Fruit fly (Drosophila melanogaster) whole organism, wandering third instar larva: ENCODE measurements around the gene CG14275.

Source experiments
- Dfd ChIP-seq: fragments of >200 bp; optimal IDR thresholded peaks from 2 replicates; lab custom pipeline; 2017; ENCODE audit warnings: missing biosample characterization, missing genetic modification characterization
- Dif ChIP-seq: fragments of 200-275, 200-300 bp; sonication (Bioruptor generic); optimal IDR thresholded peaks from 2 replicates; lab custom pipeline; 2018; ENCODE audit warnings: missing biosample characterization, missing genetic modification characterization; ENCODE audit not compliant: partially characterized antibody
- Hr78 ChIP-seq: fragments of >200 bp; optimal IDR thresholded peaks from 2 replicates; lab custom pipeline; 2017; ENCODE audit warnings: missing biosample characterization, missing genetic modification characterization
- Myc ChIP-seq: fragments of >200 bp; optimal IDR thresholded peaks from 2 replicates; lab custom pipeline; 2017
- h ChIP-seq: fragments of 200-800 bp; sonication (Bioruptor generic); optimal IDR thresholded peaks from 3 replicates; lab custom pipeline; 2016; ENCODE audit warnings: missing biosample characterization, mild to moderate bottlenecking, missing genetic modification characterization
- jim ChIP-seq: fragments of 175-275, 200-325 bp; sonication (Bioruptor generic); optimal IDR thresholded peaks from 2 replicates; lab custom pipeline; 2016; ENCODE audit warnings: missing biosample characterization, mild to moderate bottlenecking, missing genetic modification characterization
- lola ChIP-seq: fragments of >200 bp; optimal IDR thresholded peaks from 2 replicates; lab custom pipeline; 2017; ENCODE audit warnings: missing biosample characterization, missing genetic modification characterization
- pan ChIP-seq: fragments of >200 bp; optimal IDR thresholded peaks from 2 replicates; lab custom pipeline; 2017
- psq ChIP-seq: fragments of 200-800 bp; sonication (Bioruptor generic); optimal IDR thresholded peaks from 3 replicates; lab custom pipeline; 2017; ENCODE audit warnings: missing biosample characterization, mild to moderate bottlenecking, missing genetic modification characterization, moderate library complexity

DNA sequence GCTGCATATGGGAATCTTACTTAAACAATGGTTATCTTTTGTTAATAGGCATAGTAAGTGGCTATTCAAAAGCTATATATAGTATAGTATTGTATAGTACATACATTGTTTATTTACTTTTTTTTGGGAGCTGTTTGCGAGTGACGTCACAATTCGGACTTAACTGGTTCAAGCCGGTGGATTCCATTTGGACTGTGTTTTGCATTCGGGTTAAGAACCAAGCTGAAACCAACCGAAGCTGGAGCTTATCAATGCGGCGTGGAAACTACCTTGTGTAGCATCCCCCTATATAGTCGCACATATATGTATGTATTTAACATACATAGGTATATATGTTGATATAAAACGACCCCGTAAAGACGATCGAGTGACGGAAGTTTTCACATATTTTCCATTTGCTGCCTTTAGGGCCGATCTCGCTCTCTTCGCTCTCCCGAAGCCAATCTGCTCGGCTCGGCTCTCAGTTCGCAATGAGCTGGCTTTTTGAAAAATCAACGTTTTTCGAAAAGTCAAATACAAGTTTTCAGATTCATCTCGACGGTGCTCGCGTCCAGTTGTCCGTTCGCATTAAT, 1.4 kb downstream of the CG14275 start:
- TF ChIP-seq Myc (no peak), Hr78 (no peak), h (GFP tag; lab: Kevin White, UChicago) (no peak), Dfd (GFP tag; lab: Kevin White, UChicago) (no peak), psq (GFP tag; lab: Kevin White, UChicago) (no peak), jim (no peak), lola (no peak), pan (lab: Kevin White, UChicago) (no peak), Dif (GFP tag; lab: Kevin White, UChicago) (no peak)
